Worm (Caenorhabditis elegans) whole organism, L2 larva: ENCODE data around the gene ham-1.

Source experiments
- C34F6.9 ChIP-seq: fragments of 150-350 bp; optimal IDR thresholded peaks from 2 replicates; lab custom pipeline; 2014; ENCODE audit warnings: missing biosample characterization, missing genetic modification characterization
- F13H6.1 ChIP-seq: sonication (generic microtip); optimal IDR thresholded peaks from 2 replicates; lab custom pipeline; 2016; ENCODE audit warnings: missing genetic modification characterization, missing compliant biosample characterization
- Y55F3AM.14 ChIP-seq: fragments of 200-800 bp; sonication (Bioruptor generic); optimal IDR thresholded peaks from 2 replicates; lab custom pipeline; 2018; ENCODE audit warnings: mild to moderate bottlenecking, missing genetic modification characterization, missing compliant biosample characterization
- ZK546.5 ChIP-seq: sonication (generic microtip); optimal IDR thresholded peaks from 2 replicates; lab custom pipeline; 2017; ENCODE audit warnings: missing biosample characterization, missing genetic modification characterization
- alr-1 ChIP-seq: fragments of 150-350 bp; optimal IDR thresholded peaks from 2 replicates; lab custom pipeline; 2014; ENCODE audit warnings: missing biosample characterization, missing genetic modification characterization
- aly-2 ChIP-seq: fragments of 150-350 bp; optimal IDR thresholded peaks from 2 replicates; lab custom pipeline; 2014; ENCODE audit warnings: missing biosample characterization, missing genetic modification characterization
- ama-1 ChIP-seq: fragments of 150-350 bp; optimal IDR thresholded peaks from 2 replicates; lab custom pipeline; 2018; ENCODE audit warnings: inconsistent platforms
- ceh-16 ChIP-seq: fragments of 150-350 bp; optimal IDR thresholded peaks from 2 replicates; lab custom pipeline; 2014; ENCODE audit warnings: missing biosample characterization, missing genetic modification characterization
- ceh-82 ChIP-seq: fragments of 150-350 bp; optimal IDR thresholded peaks from 2 replicates; lab custom pipeline; 2014; ENCODE audit warnings: missing biosample characterization, missing genetic modification characterization
- crh-2 ChIP-seq: sonication (generic microtip); optimal IDR thresholded peaks from 2 replicates; lab custom pipeline; 2017; ENCODE audit warnings: missing biosample characterization, missing genetic modification characterization
- dmd-4 ChIP-seq: sonication (generic microtip); optimal IDR thresholded peaks from 2 replicates; lab custom pipeline; 2017; ENCODE audit warnings: missing biosample characterization, missing genetic modification characterization
- egl-27 ChIP-seq: sonication (generic microtip); optimal IDR thresholded peaks from 3 replicates; lab custom pipeline; 2017; ENCODE audit warnings: missing biosample characterization, missing genetic modification reagents, missing genetic modification characterization
- elt-1 ChIP-seq: fragments of 150-350 bp; optimal IDR thresholded peaks from 2 replicates; lab custom pipeline; 2014; ENCODE audit warnings: missing biosample characterization, missing genetic modification characterization
- elt-3 ChIP-seq: sonication (generic microtip); optimal IDR thresholded peaks from 2 replicates; lab custom pipeline; 2017; ENCODE audit warnings: missing biosample characterization, missing genetic modification characterization
- fos-1 ChIP-seq: fragments of 150-350 bp; optimal IDR thresholded peaks from 2 replicates; lab custom pipeline; 2014; ENCODE audit warnings: missing biosample characterization, missing genetic modification characterization
- gmeb-1 ChIP-seq: fragments of 150-350 bp; optimal IDR thresholded peaks from 2 replicates; lab custom pipeline; 2014; ENCODE audit warnings: missing biosample characterization, missing genetic modification characterization
- lin-11 ChIP-seq: fragments of 150-350 bp; sonication (generic microtip); optimal IDR thresholded peaks from 2 replicates; lab custom pipeline; 2014; ENCODE audit warnings: missing biosample characterization, missing genetic modification characterization, inconsistent platforms, mixed read lengths
- lin-13 ChIP-seq: fragments of 150-350 bp; optimal IDR thresholded peaks from 2 replicates; lab custom pipeline; 2014; ENCODE audit warnings: missing biosample characterization, missing genetic modification reagents, missing genetic modification characterization
- lin-39 ChIP-seq: fragments of 150-350 bp; optimal IDR thresholded peaks from 2 replicates; lab custom pipeline; 2014; ENCODE audit warnings: missing biosample characterization, missing genetic modification reagents, missing genetic modification characterization
- mbf-1 ChIP-seq: sonication (generic microtip); optimal IDR thresholded peaks from 2 replicates; lab custom pipeline; 2017; ENCODE audit warnings: missing biosample characterization, missing genetic modification characterization
- mdl-1 ChIP-seq, 2 experiments: fragments of 150-350 bp in 1 of 2; sonication (generic microtip) in 1 of 2; optimal IDR thresholded peaks; 2 replicates each; lab custom pipeline; 2017; ENCODE audit warnings: missing biosample characterization in 2 of 2, missing genetic modification characterization in 2 of 2
- nhr-10 ChIP-seq: sonication (generic microtip); optimal IDR thresholded peaks from 2 replicates; lab custom pipeline; 2017; ENCODE audit warnings: missing biosample characterization, missing genetic modification characterization
- nhr-11 ChIP-seq: fragments of 150-350 bp; optimal IDR thresholded peaks from 2 replicates; lab custom pipeline; 2014; ENCODE audit warnings: missing biosample characterization, missing genetic modification characterization
- nhr-12 ChIP-seq: fragments of 150-350 bp; optimal IDR thresholded peaks from 2 replicates; lab custom pipeline; 2014; ENCODE audit warnings: missing biosample characterization, missing genetic modification characterization
- nhr-21 ChIP-seq: fragments of 150-350 bp; optimal IDR thresholded peaks from 2 replicates; lab custom pipeline; 2014; ENCODE audit warnings: missing biosample characterization, missing genetic modification characterization
- nhr-237 ChIP-seq: fragments of 150-350 bp; optimal IDR thresholded peaks from 2 replicates; lab custom pipeline; 2014; ENCODE audit warnings: missing biosample characterization, missing genetic modification characterization
- nhr-25 ChIP-seq: fragments of 150-350 bp; sonication (generic microtip); optimal IDR thresholded peaks from 3 replicates; lab custom pipeline; 2014; ENCODE audit warnings: missing biosample characterization, missing genetic modification characterization
- nhr-6 ChIP-seq: fragments of 150-350 bp; optimal IDR thresholded peaks from 2 replicates; lab custom pipeline; 2014; ENCODE audit warnings: missing biosample characterization, missing genetic modification characterization
- nhr-77 ChIP-seq: fragments of 150-350 bp; optimal IDR thresholded peaks from 2 replicates; lab custom pipeline; 2014; ENCODE audit warnings: missing biosample characterization, missing genetic modification characterization
- peb-1 ChIP-seq: fragments of 150-350 bp; optimal IDR thresholded peaks from 2 replicates; lab custom pipeline; 2014; ENCODE audit warnings: missing biosample characterization, missing genetic modification characterization
- sma-9 ChIP-seq, 2 experiments: fragments of 150-350 bp in 1 of 2; sonication (generic microtip) in 1 of 2; optimal IDR thresholded peaks; 2 replicates each; lab custom pipeline; 2014 to 2016; ENCODE audit warnings: missing genetic modification characterization in 2 of 2, mild to moderate bottlenecking in 1 of 2, missing biosample characterization in 1 of 2, missing compliant biosample characterization in 1 of 2, missing genetic modification reagents in 1 of 2, moderate library complexity in 1 of 2
- snpc-4 ChIP-seq: fragments of 150-350 bp; optimal IDR thresholded peaks from 2 replicates; lab custom pipeline; 2014; ENCODE audit warnings: missing biosample characterization, missing genetic modification characterization
- unc-55 ChIP-seq: fragments of 150-350 bp; sonication (generic microtip); optimal IDR thresholded peaks from 3 replicates; lab custom pipeline; 2014; ENCODE audit warnings: missing biosample characterization, missing genetic modification reagents, missing genetic modification characterization
- unc-62 ChIP-seq: fragments of 150-350 bp; optimal IDR thresholded peaks from 2 replicates; lab custom pipeline; 2014; ENCODE audit warnings: missing biosample characterization, missing genetic modification reagents, missing genetic modification characterization
- zag-1 ChIP-seq: fragments of 150-350 bp; optimal IDR thresholded peaks from 2 replicates; lab custom pipeline; 2014; ENCODE audit warnings: missing biosample characterization, missing genetic modification characterization
- ztf-1 ChIP-seq: fragments of 200-800 bp; sonication (Bioruptor generic); conservative IDR thresholded peaks from 2 replicates; pipeline ENCODE4 v1.3.6; 2022; ENCODE audit warnings: missing genetic modification characterization, missing compliant biosample characterization
- ztf-11 ChIP-seq: sonication (generic microtip); optimal IDR thresholded peaks from 2 replicates; lab custom pipeline; 2017; ENCODE audit warnings: missing biosample characterization, missing genetic modification characterization
- ztf-4 ChIP-seq: fragments of 150-350 bp; optimal IDR thresholded peaks from 2 replicates; lab custom pipeline; 2014; ENCODE audit warnings: missing biosample characterization, missing genetic modification characterization

Gene ham-1

ce11 chrIV:12560568-12560967 lies 18.6 kb downstream of the ham-1 start, which contains the start of gene snb-7:
Gene snb-7 (plus strand): TSS chrIV:12560868.
- TF ChIP-seq sma-9 (GFP tag; optimal IDR thresholded peaks at IDR 0.05; lab: Kevin White, UChicago) (no peak), sma-9 (tag; optimal IDR thresholded peaks at IDR 0.05; lab: Kevin White, UChicago) (no peak), ZK546.5 (tag; lab: Kevin White, UChicago) (no peak), Y55F3AM.14 (GFP tag; lab: Kevin White, UChicago) (no peak), nhr-6 (tag; lab: Kevin White, UChicago) (no peak), nhr-237 (no peak), dmd-4 (tag; lab: Kevin White, UChicago) (no peak), nhr-25 (no peak), lin-11 (tag; lab: Kevin White, UChicago) (no peak), lin-39 (tag; lab: Kevin White, UChicago) (no peak), mbf-1 (tag; lab: Kevin White, UChicago) (no peak), C34F6.9 (no peak), alr-1 (tag; lab: Kevin White, UChicago) (no peak), unc-62 (GFP tag; lab: Kevin White, UChicago) (no peak), ceh-82 (tag; lab: Kevin White, UChicago) (no peak), lin-13 (GFP tag; lab: Kevin White, UChicago) (no peak), ztf-1 (GFP tag; lab: Robert Waterston, UW) (no peak), ama-1 (lab: Kevin White, UChicago) (no peak)

- TF ChIP-seq lin-13 (GFP tag; lab: Kevin White, UChicago), result no peak
- TF ChIP-seq fos-1, result peak; percentile 15
- peak; percentile 4 for TF ChIP-seq crh-2 (tag; lab: Kevin White, UChicago)
- no peak for TF ChIP-seq nhr-12
- TF ChIP-seq unc-55 (GFP tag; lab: Kevin White, UChicago), result peak; percentile 50
- TF ChIP-seq dmd-4 (tag; lab: Kevin White, UChicago), result no peak
- peak; percentile 55 for TF ChIP-seq C34F6.9
- no peak for TF ChIP-seq Y55F3AM.14 (GFP tag; lab: Kevin White, UChicago)
- TF ChIP-seq mbf-1 (tag; lab: Kevin White, UChicago), result no peak
- no peak for TF ChIP-seq elt-3 (tag; lab: Kevin White, UChicago)
- TF ChIP-seq egl-27 (tag; lab: Kevin White, UChicago), result no peak
- TF ChIP-seq ceh-16 (tag; lab: Kevin White, UChicago), result no peak
Observed at ce11 chrIV:12565933-12566540, 24.1 kb downstream of the ham-1 start, which contains the start of gene eak-7. Gene eak-7 (minus strand): TSS chrIV:12565983.

- TF ChIP-seq unc-55 (GFP tag; lab: Kevin White, UChicago), result no peak
- TF ChIP-seq fos-1, result peak; percentile 4
- no peak for TF ChIP-seq gmeb-1
- TF ChIP-seq ztf-11 (tag; lab: Kevin White, UChicago), result no peak
- peak; percentile 49 for TF ChIP-seq F13H6.1 (tag; lab: Kevin White, UChicago)
- TF ChIP-seq nhr-21, result no peak
- TF ChIP-seq crh-2 (tag; lab: Kevin White, UChicago), result peak; percentile 24
- no peak for TF ChIP-seq mdl-1 (tag; optimal IDR thresholded peaks at IDR 0.05; lab: Kevin White, UChicago)
- TF ChIP-seq C34F6.9, result peak; percentile 55
- TF ChIP-seq ceh-16 (tag; lab: Kevin White, UChicago), result no peak
- no peak for TF ChIP-seq elt-3 (tag; lab: Kevin White, UChicago)
Observed at ce11 chrIV:12567176-12567892, 25.4 kb downstream of the ham-1 start, which contains the start of the genes hsb-1 and let-99. Gene hsb-1 (minus strand): TSS chrIV:12567226. Gene let-99 (plus strand): TSS chrIV:12567842.

- TF ChIP-seq fos-1 (no peak), peb-1 (tag; lab: Kevin White, UChicago) (no peak), unc-55 (GFP tag; lab: Kevin White, UChicago) (no peak), snpc-4 (tag; lab: Kevin White, UChicago) (no peak), egl-27 (tag; lab: Kevin White, UChicago) (no peak), nhr-11 (tag; lab: Kevin White, UChicago) (no peak), nhr-77 (tag; lab: Kevin White, UChicago) (no peak), nhr-10 (no peak), ztf-4 (tag; lab: Kevin White, UChicago) (no peak), elt-1 (tag; lab: Kevin White, UChicago) (no peak), aly-2 (tag; lab: Kevin White, UChicago) (no peak), zag-1 (no peak)
- TF ChIP-seq, all 48 proteins: peak for 0
Observed at ce11 chrIV:12570546-12570945, 28.6 kb downstream of the ham-1 start.
